Worm (Caenorhabditis elegans): ENCODE results near the gene clec-187.
"Not testable (repeated sequence)": the region's sequence is repeated elsewhere in the genome, so short reads cannot be mapped to it uniquely, and the experiment has no call there.

clec-187 gene

DNA sequence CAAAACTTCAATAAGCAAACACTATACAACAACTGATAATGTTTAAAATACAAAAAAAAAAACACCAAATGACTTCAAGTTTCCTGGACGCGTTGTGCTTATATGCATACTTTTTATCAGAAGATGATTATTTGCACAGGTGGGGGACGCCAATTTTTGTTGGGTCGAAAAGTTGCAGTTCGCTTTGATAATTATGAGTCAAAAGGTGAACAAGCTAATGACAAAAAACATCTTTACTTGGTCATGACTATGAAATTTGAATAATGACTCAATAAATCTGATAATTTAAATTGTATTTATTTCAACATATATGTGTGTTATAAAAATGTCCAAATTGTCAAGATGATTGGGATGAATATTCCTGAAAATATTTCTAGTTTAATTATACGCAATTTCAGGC, 11.9 kb upstream of the clec-187 start, which contains the start of gene ZK896.4:
Gene ZK896.4 (minus strand): TSS at position 101 of the 400 bp plus-strand sequence.
- TF ChIP-seq nhr-11 (tag; optimal IDR thresholded peaks at IDR 0.05), result no peak
- no peak for TF ChIP-seq ceh-16 (tag; optimal IDR thresholded peaks at IDR 0.05)
- TF ChIP-seq nhr-25 (tag; optimal IDR thresholded peaks at IDR 0.05), result no peak
- TF ChIP-seq nhr-237 (tag; optimal IDR thresholded peaks at IDR 0.05), result no peak
- no peak for TF ChIP-seq alr-1 (tag; optimal IDR thresholded peaks at IDR 0.05)
- TF ChIP-seq ztf-4 (tag; optimal IDR thresholded peaks at IDR 0.05), result no peak
- no peak for TF ChIP-seq lin-11 (tag; optimal IDR thresholded peaks at IDR 0.05)
- no peak for TF ChIP-seq nhr-6 (tag; optimal IDR thresholded peaks at IDR 0.05)
- TF ChIP-seq mab-5 (tag; optimal IDR thresholded peaks at IDR 0.05), result no peak
- TF ChIP-seq ztf-11 (tag; optimal IDR thresholded peaks at IDR 0.05), result no peak
- TF ChIP-seq egl-27 (tag; optimal IDR thresholded peaks at IDR 0.05), result no peak
- TF ChIP-seq nhr-21 (tag; optimal IDR thresholded peaks at IDR 0.05), result no peak
- TF ChIP-seq nhr-12 (tag; optimal IDR thresholded peaks at IDR 0.05), result no peak
- no peak for TF ChIP-seq aly-2 (tag; optimal IDR thresholded peaks at IDR 0.05)
- TF ChIP-seq unc-39 (tag; optimal IDR thresholded peaks at IDR 0.05), result no peak
- TF ChIP-seq sem-4 (tag; optimal IDR thresholded peaks at IDR 0.05), result no peak

DNA sequence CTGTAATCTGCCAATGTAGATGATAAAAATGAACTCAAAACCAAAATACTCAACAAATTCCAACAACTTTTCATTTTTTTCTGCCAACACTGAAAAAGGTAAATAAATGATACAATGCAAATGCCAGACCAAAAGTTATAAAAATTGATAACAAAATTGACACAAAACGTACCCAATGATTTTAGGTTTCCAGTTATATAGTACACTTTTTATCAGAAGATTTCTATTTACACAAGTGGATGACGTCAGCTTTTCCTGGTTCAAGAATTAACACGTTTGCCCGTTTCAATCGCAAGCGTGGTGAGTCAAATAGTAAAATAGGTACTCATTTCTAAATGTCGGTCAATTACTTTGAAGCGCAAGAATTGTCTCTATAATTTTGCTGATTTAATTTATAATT, 8.3 kb upstream of the clec-187 start, which contains the start of gene ZK896.5:
Gene ZK896.5 (minus strand): TSS at position 89 of the 400 bp plus-strand sequence.
- no peak for TF ChIP-seq unc-62 (GFP tag; optimal IDR thresholded peaks at IDR 0.05)
- TF ChIP-seq crh-2 (tag; optimal IDR thresholded peaks at IDR 0.05), result peak; percentile 18
- no peak for TF ChIP-seq R02D3.7 (tag; optimal IDR thresholded peaks at IDR 0.05)
- TF ChIP-seq nhr-21 (tag; optimal IDR thresholded peaks at IDR 0.05), result no peak
- TF ChIP-seq peb-1 (tag; optimal IDR thresholded peaks at IDR 0.05), result no peak
- TF ChIP-seq nhr-6 (tag; optimal IDR thresholded peaks at IDR 0.05), result no peak
- peak; percentile 84 for TF ChIP-seq sma-9 (GFP tag; optimal IDR thresholded peaks at IDR 0.05)
- no peak for TF ChIP-seq sma-9 (tag; optimal IDR thresholded peaks at IDR 0.05)
- peak; percentile 88 for TF ChIP-seq fos-1 (tag; optimal IDR thresholded peaks at IDR 0.05)

DNA sequence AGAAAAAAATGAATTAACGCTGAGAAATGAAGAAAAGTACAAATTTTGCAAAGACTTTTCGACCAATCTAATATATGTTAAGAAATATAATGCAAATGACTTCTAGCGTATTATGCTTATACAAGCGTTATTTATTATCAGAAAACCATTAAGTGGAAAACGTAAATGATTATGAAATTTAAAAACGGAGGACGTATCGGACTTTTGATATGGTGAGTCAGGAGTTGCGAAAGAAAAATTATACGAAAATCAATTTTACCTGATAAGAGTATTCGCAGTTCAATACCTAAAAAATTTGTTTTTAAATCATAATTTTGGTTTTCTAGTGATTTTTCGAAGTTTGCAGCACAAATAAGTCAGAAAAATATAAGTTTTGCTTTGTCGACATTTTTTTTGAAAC, 5.3 kb upstream of the clec-187 start:
- TF ChIP-seq sma-9 (GFP tag; optimal IDR thresholded peaks at IDR 0.05) (peak; percentile 31), sma-9 (tag; optimal IDR thresholded peaks at IDR 0.05) (no peak), fos-1 (tag; optimal IDR thresholded peaks at IDR 0.05) (peak; percentile 85), nhr-21 (tag; optimal IDR thresholded peaks at IDR 0.05) (no peak), sem-4 (tag; optimal IDR thresholded peaks at IDR 0.05) (no peak)

DNA sequence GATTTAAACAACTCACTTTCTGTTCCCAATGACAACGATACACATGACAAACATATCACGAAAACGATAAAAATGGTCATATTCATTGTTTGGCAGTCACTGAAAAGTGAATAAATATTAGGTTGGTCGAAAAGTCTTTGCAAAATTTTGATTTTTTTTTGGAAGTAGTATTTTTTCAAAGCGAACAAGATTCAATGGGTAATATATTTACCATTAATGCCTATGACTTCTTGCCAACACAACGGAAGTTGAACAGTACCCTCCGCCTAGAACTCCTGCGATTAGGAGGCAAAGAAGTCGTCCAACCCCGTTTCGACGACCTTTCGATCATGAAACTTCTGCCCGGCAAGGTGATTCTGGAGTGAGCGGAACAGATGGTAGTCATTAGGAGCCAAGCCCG, 4.0 kb upstream of the clec-187 start, which contains the start of gene ZK896.1:
Gene ZK896.1 (minus strand): TSS at position 101 of the 400 bp plus-strand sequence.
- not testable (repeated sequence) for TF ChIP-seq zag-1, C34F6.9, lsy-2 (tag; optimal IDR thresholded peaks at IDR 0.05)

DNA sequence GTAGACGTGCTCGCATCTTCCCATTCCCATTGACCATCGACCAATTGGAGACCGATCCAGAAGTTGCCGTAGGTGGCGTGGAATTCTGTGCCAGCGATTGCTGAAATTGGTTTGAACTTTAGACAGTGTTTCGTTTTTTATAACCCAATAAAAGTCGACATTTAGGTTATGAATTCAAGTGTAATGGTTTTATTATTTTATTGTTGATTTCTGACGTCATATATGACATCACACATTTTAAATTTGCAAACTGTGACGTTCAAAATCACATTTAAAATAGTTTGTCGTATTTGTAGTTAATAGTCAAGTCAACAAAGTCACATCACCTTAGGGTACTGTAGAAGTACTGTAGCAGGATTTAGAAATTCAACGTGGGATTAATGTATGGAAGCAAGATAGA, 980 bp downstream of the clec-187 start:
- TF ChIP-seq nhr-12 (tag; optimal IDR thresholded peaks at IDR 0.05) (no peak), nhr-6 (tag; optimal IDR thresholded peaks at IDR 0.05) (no peak), mab-5 (tag; optimal IDR thresholded peaks at IDR 0.05) (no peak), lsy-2 (tag; optimal IDR thresholded peaks at IDR 0.05) (no peak), C34F6.9 (tag; optimal IDR thresholded peaks at IDR 0.05) (no peak), lin-39 (tag; optimal IDR thresholded peaks at IDR 0.05) (no peak), mdl-1 (tag; optimal IDR thresholded peaks at IDR 0.05) (no peak), ztf-11 (tag; optimal IDR thresholded peaks at IDR 0.05) (no peak), F13H6.1 (tag; optimal IDR thresholded peaks at IDR 0.05) (no peak), ceh-16 (tag; optimal IDR thresholded peaks at IDR 0.05) (no peak), sma-3 (GFP tag; optimal IDR thresholded peaks at IDR 0.05) (no peak), elt-3 (tag; optimal IDR thresholded peaks at IDR 0.05) (no peak), alr-1 (tag; optimal IDR thresholded peaks at IDR 0.05) (no peak), ZK546.5 (tag; optimal IDR thresholded peaks at IDR 0.05) (no peak), ztf-1 (GFP tag; conservative IDR thresholded peaks at IDR 0.05) (no peak)

DNA sequence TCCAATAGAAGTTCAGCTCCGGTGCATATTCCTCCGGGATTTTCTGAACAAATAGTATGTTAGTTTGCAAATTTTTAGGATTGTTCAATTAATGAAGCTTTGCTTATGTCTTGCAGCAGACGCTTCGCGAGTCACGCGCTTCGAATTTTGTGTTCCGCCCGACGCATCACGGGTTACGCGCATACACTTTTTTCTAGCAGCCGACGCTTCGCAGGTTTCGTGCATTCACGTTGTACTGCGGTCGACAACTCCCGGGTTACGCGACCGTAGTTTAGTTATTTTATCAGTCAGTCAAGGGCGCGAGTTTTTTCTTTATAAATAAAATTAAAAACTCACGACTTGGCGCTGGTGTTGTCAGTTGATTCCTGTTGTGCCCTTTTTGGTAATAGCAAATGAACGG, 1.5 kb downstream of the clec-187 start:
- TF ChIP-seq lin-11 (tag; optimal IDR thresholded peaks at IDR 0.05) (no peak), snpc-4 (tag; optimal IDR thresholded peaks at IDR 0.05) (peak; percentile 28)
